Fruit fly (Drosophila melanogaster): ENCODE measurements around the gene CG12576.

Gene CG12576

dm6 chrX:22461218-22461760 is 20.9 kb downstream of the CG12576 start:
- TF ChIP-seq Dif (GFP tag; optimal IDR thresholded peaks at IDR 0.05; ENCODE audit: partially characterized antibody) (no peak), Mio (GFP tag; optimal IDR thresholded peaks at IDR 0.05) (no peak), dmrt93B (GFP tag; optimal IDR thresholded peaks at IDR 0.05) (no peak), fru (GFP tag; optimal IDR thresholded peaks at IDR 0.05) (no peak), Myc (optimal IDR thresholded peaks at IDR 0.05) (no peak), Hr78 (GFP tag; optimal IDR thresholded peaks at IDR 0.05) (no peak), br (GFP tag; optimal IDR thresholded peaks at IDR 0.05) (no peak), Jra (GFP tag; optimal IDR thresholded peaks at IDR 0.05) (no peak), Vsx2 (GFP tag; optimal IDR thresholded peaks at IDR 0.05; ENCODE audit: partially characterized antibody) (no peak), dl (GFP tag; optimal IDR thresholded peaks at IDR 0.05; ENCODE audit: insufficient read depth in 1 of 2, partially characterized antibody in 2 of 2) (no peak)

dm6 chrX:22456180-22456948 is 25.8 kb downstream of the CG12576 start:
- peak; percentile 42 for TF ChIP-seq h (GFP tag; optimal IDR thresholded peaks at IDR 0.05)
- TF ChIP-seq Dif (GFP tag; optimal IDR thresholded peaks at IDR 0.05; ENCODE audit: partially characterized antibody): no peak

- TF ChIP-seq usp (GFP tag; optimal IDR thresholded peaks at IDR 0.05) (no peak), N (GFP tag; optimal IDR thresholded peaks at IDR 0.05) (peak; percentile 68), rgr (GFP tag; optimal IDR thresholded peaks at IDR 0.05) (no peak), Sp1 (GFP tag; optimal IDR thresholded peaks at IDR 0.05) (no peak), lola (GFP tag; optimal IDR thresholded peaks at IDR 0.05) (no peak)
Measured at dm6 chrX:22455509-22456179, 26.5 kb downstream of the CG12576 start, which contains the start of gene Usp2. Usp2 (plus strand) TSS chrX:22455803.

- TF ChIP-seq Hnf4 (GFP tag; optimal IDR thresholded peaks at IDR 0.05) (no peak), Rel (GFP tag; optimal IDR thresholded peaks at IDR 0.05) (no peak), Rel (tag; optimal IDR thresholded peaks at IDR 0.05) (no peak), Abd-B (GFP tag; optimal IDR thresholded peaks at IDR 0.05) (no peak), foxo (GFP tag; optimal IDR thresholded peaks at IDR 0.05) (no peak), rgr (GFP tag; optimal IDR thresholded peaks at IDR 0.05) (no peak), CG32264 (GFP tag; optimal IDR thresholded peaks at IDR 0.05) (no peak), CrebA (GFP tag; optimal IDR thresholded peaks at IDR 0.05; ENCODE audit: borderline replicate concordance) (no peak), Dfd (GFP tag; optimal IDR thresholded peaks at IDR 0.05) (no peak), ey (GFP tag; optimal IDR thresholded peaks at IDR 0.05) (no peak), Vsx2 (GFP tag; optimal IDR thresholded peaks at IDR 0.05; ENCODE audit: partially characterized antibody) (no peak), GATAd (GFP tag; optimal IDR thresholded peaks at IDR 0.05) (no peak), dl (GFP tag; optimal IDR thresholded peaks at IDR 0.05; ENCODE audit: insufficient read depth in 1 of 2, partially characterized antibody in 2 of 2) (no peak)
Measured at dm6 chrX:22455023-22455422, 27.1 kb downstream of the CG12576 start, which contains the start of gene wap. wap (minus strand) TSS chrX:22455422.

- TF ChIP-seq tai (GFP tag; optimal IDR thresholded peaks at IDR 0.05) (no peak), CG32264 (GFP tag; optimal IDR thresholded peaks at IDR 0.05) (no peak), jim (GFP tag; optimal IDR thresholded peaks at IDR 0.05) (no peak)
Measured at dm6 chrX:22449191-22449787, 32.9 kb downstream of the CG12576 start, which contains the start of the genes CG14615 and tilB. CG14615 (minus strand) TSS chrX:22449491. tilB (plus strand) TSS chrX:22449737.
